Worm (Caenorhabditis elegans): ENCODE data around the gene F11G11.13.

DNA sequence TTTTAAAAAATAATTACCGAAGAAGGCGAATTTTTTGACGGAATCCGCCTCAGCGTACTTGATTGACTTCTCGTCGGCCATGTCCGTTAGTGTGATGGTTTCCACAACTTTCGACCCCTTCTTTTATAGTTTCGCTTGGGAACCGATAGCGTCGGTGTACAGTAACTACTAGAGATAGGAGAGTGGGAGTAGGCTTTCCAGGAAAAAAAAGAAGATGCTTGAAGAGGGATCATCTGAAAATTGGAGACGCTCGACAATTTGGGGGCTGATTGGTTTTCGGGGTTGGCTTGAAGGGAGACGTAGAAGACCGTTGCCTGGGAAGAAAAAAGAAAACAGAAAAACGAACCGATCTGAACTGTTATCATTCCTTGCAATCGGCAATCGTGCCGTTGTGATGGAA is 5.3 kb downstream of the F11G11.13 start, which contains the start of gene col-20:
- TF ChIP-seq W03F9.2 (tag; optimal IDR thresholded peaks at IDR 0.05) (no peak), dao-5 (tag; optimal IDR thresholded peaks at IDR 0.05) (no peak), him-1 (tag; optimal IDR thresholded peaks at IDR 0.05) (no peak)

Measured in whole organism, L4/young adult.